Fruit fly (Drosophila melanogaster) whole organism, embryonic: ENCODE data around the gene mib1.

ENCODE experiments used
- CG10267 ChIP-seq: fragments of 200-800 bp; sonication (Bioruptor generic); optimal IDR thresholded peaks from 2 replicates; lab custom pipeline; 2018; ENCODE audit warnings: missing biosample characterization, mild to moderate bottlenecking, missing genetic modification characterization, moderate library complexity
- CG12659 ChIP-seq: fragments of 200-800 bp; sonication (Bioruptor generic); optimal IDR thresholded peaks from 3 replicates; lab custom pipeline; 2017; ENCODE audit warnings: mild to moderate bottlenecking, missing biosample characterization, missing genetic modification reagents, missing genetic modification characterization
- CG14014 ChIP-seq: fragments of 200-800 bp; sonication (Bioruptor generic); IDR thresholded peaks from 2 replicates; pipeline ENCODE4 v1.3.6; 2022; ENCODE audit warnings: missing biosample characterization, missing genetic modification characterization
- CG3407 ChIP-seq: fragments of 200-800 bp; sonication (Bioruptor generic); optimal IDR thresholded peaks from 2 replicates; lab custom pipeline; 2018; ENCODE audit warnings: missing biosample characterization, mild to moderate bottlenecking, missing genetic modification characterization
- GATAe ChIP-seq: fragments of 200-800 bp; sonication (Bioruptor generic); conservative IDR thresholded peaks from 2 replicates; pipeline ENCODE4 v1.3.6; 2022; ENCODE audit warnings: missing biosample characterization, missing genetic modification characterization
- usp ChIP-seq: fragments of >200 bp; optimal IDR thresholded peaks from 2 replicates; lab custom pipeline; 2017; ENCODE audit warnings: missing biosample characterization, missing genetic modification characterization
- zfh1 ChIP-seq: fragments of 200-800 bp; sonication (Bioruptor generic); IDR thresholded peaks from 3 replicates; pipeline ENCODE4 v1.3.6; 2022; ENCODE audit warnings: missing biosample characterization, missing genetic modification characterization

DNA sequence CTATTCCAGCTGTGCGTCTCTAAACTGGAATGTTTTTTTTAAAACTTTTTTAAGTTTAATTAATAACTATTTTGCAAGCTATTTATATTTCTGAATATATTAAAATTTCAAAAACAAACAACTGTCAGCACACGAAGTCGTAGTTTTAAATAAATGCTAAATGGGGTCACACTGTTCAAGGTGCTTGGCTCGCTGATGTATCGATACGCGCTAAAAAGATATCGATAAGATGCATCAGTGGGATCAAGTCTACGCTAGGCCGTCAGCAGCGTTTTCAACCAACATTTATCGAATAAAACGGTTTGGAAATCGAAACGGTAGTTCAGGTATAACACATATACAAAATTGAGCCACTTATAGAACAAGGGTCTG, 39.3 kb upstream of the mib1 start, which contains the start of gene Diap1:
- TF ChIP-seq zfh1 (GFP tag; lab: Robert Waterston, UW) (no peak), CG12659 (GFP tag; lab: Kevin White, UChicago) (peak; percentile 18), usp (GFP tag; lab: Kevin White, UChicago) (no peak), CG3407 (GFP tag; lab: Kevin White, UChicago) (no peak), CG14014 (GFP tag; lab: Robert Waterston, UW) (no peak), GATAe (GFP tag; lab: Robert Waterston, UW) (no peak), CG10267 (peak; percentile 59)
